Fruit fly (Drosophila melanogaster) whole organism, embryonic: Measurements from ENCODE around the gene CG33269.

ENCODE experiments used
- Abd-B ChIP-seq: fragments of 200-800 bp; sonication (Bioruptor generic); optimal IDR thresholded peaks from 2 replicates; lab custom pipeline; 2018; ENCODE audit warnings: missing biosample characterization, mild to moderate bottlenecking, missing genetic modification characterization, moderate library complexity
- BEAF-32 ChIP-seq: fragments of 200-800 bp; sonication (Bioruptor generic); optimal IDR thresholded peaks from 3 replicates; lab custom pipeline; 2017; ENCODE audit warnings: missing biosample characterization, missing genetic modification characterization, mild to moderate bottlenecking, moderate library complexity, missing genetic modification reagents
- CG13296 ChIP-seq: fragments of 200-800 bp; sonication (Bioruptor generic); optimal IDR thresholded peaks from 3 replicates; lab custom pipeline; 2018; ENCODE audit warnings: missing biosample characterization, mild to moderate bottlenecking, missing genetic modification characterization
- CG13775 ChIP-seq: fragments of 200-800 bp; sonication (Bioruptor generic); optimal IDR thresholded peaks from 3 replicates; lab custom pipeline; 2017; ENCODE audit warnings: missing biosample characterization, mild to moderate bottlenecking, missing genetic modification characterization
- CG15269 ChIP-seq: fragments of 200-800 bp; sonication (Bioruptor generic); optimal IDR thresholded peaks from 2 replicates; lab custom pipeline; 2018; ENCODE audit warnings: missing biosample characterization, mild to moderate bottlenecking, missing genetic modification characterization, moderate library complexity
- CG17361 ChIP-seq: fragments of 200-800 bp; sonication (Bioruptor generic); IDR thresholded peaks from 3 replicates; pipeline ENCODE4 v1.3.6; 2022; ENCODE audit warnings: missing biosample characterization, missing genetic modification characterization
- CG2120 ChIP-seq: fragments of 200-800 bp; sonication (Bioruptor generic); optimal IDR thresholded peaks from 3 replicates; lab custom pipeline; 2016; ENCODE audit warnings: missing biosample characterization, missing genetic modification characterization
- CG2712 ChIP-seq: fragments of 200-800 bp; optimal IDR thresholded peaks from 3 replicates; lab custom pipeline; 2019; ENCODE audit warnings: missing biosample characterization, mild to moderate bottlenecking, missing genetic modification characterization, moderate library complexity
- CG34376 ChIP-seq: fragments of 200-800 bp; sonication (Bioruptor generic); optimal IDR thresholded peaks from 2 replicates; lab custom pipeline; 2018; ENCODE audit warnings: missing biosample characterization, mild to moderate bottlenecking, missing genetic modification characterization
- CG3847 ChIP-seq: fragments of 200-800 bp; sonication (Bioruptor generic); IDR thresholded peaks from 2 replicates; pipeline ENCODE4 v1.3.6; 2022; ENCODE audit warnings: missing biosample characterization, missing genetic modification characterization
- CG4360 ChIP-seq: fragments of 200-800 bp; sonication (Bioruptor generic); IDR thresholded peaks from 2 replicates; pipeline ENCODE4 v1.3.6; 2022; ENCODE audit warnings: missing biosample characterization, missing genetic modification characterization
- CG4404 ChIP-seq: fragments of 200-800 bp; sonication (Bioruptor generic); IDR thresholded peaks from 2 replicates; pipeline ENCODE4 v1.3.6; 2022; ENCODE audit warnings: missing biosample characterization, missing genetic modification characterization
- CG6791 ChIP-seq: fragments of 200-800 bp; sonication (Bioruptor generic); IDR thresholded peaks from 3 replicates; pipeline ENCODE4 v1.3.6; 2022; ENCODE audit warnings: missing biosample characterization, missing genetic modification characterization; ENCODE audit not compliant: partially characterized antibody
- CG7357 ChIP-seq: fragments of 200-800 bp; sonication (Bioruptor generic); IDR thresholded peaks from 3 replicates; pipeline ENCODE4 v1.3.6; 2022; ENCODE audit warnings: missing biosample characterization, missing genetic modification characterization
- CG7987 ChIP-seq: fragments of 200-800 bp; sonication (Bioruptor generic); optimal IDR thresholded peaks from 2 replicates; lab custom pipeline; 2018; ENCODE audit warnings: missing biosample characterization, mild to moderate bottlenecking, missing genetic modification characterization, moderate library complexity
- CG8089 ChIP-seq: fragments of 200-800 bp; sonication (Bioruptor generic); optimal IDR thresholded peaks from 3 replicates; lab custom pipeline; 2016; ENCODE audit warnings: missing biosample characterization, missing genetic modification characterization
- CG9437 ChIP-seq: fragments of 200-800 bp; sonication (Bioruptor generic); optimal IDR thresholded peaks from 2 replicates; lab custom pipeline; 2018; ENCODE audit warnings: missing biosample characterization, mild to moderate bottlenecking, missing genetic modification characterization
- Fer1 ChIP-seq: fragments of 200-800 bp; sonication (Bioruptor generic); optimal IDR thresholded peaks from 2 replicates; lab custom pipeline; 2017; ENCODE audit warnings: missing biosample characterization, mild to moderate bottlenecking, missing genetic modification characterization
- H15 ChIP-seq: fragments of 200-800 bp; sonication (Bioruptor generic); IDR thresholded peaks from 3 replicates; pipeline ENCODE4 v1.3.6; 2022; ENCODE audit warnings: missing biosample characterization, missing genetic modification characterization
- Hand ChIP-seq: fragments of 200-800 bp; sonication (Bioruptor generic); optimal IDR thresholded peaks from 2 replicates; lab custom pipeline; 2017; ENCODE audit warnings: mild to moderate bottlenecking, missing biosample characterization, missing genetic modification reagents, missing genetic modification characterization
- Hmr ChIP-seq: fragments of 200-800 bp; sonication (Bioruptor generic); optimal IDR thresholded peaks from 3 replicates; lab custom pipeline; 2017; ENCODE audit warnings: mild to moderate bottlenecking, missing biosample characterization, missing genetic modification reagents, missing genetic modification characterization
- Meics ChIP-seq: fragments of 200-800 bp; sonication (Bioruptor generic); optimal IDR thresholded peaks from 2 replicates; lab custom pipeline; 2017; ENCODE audit warnings: missing biosample characterization, mild to moderate bottlenecking, missing genetic modification characterization
- Mrtf ChIP-seq: fragments of 200-800 bp; sonication (Bioruptor generic); IDR thresholded peaks from 3 replicates; pipeline ENCODE4 v1.3.6; 2022; ENCODE audit warnings: missing biosample characterization, missing genetic modification characterization
- Nf-YC ChIP-seq: fragments of 200-800 bp; optimal IDR thresholded peaks from 3 replicates; lab custom pipeline; 2019; ENCODE audit warnings: missing biosample characterization, mild to moderate bottlenecking, missing genetic modification characterization, moderate library complexity
- Oli ChIP-seq: fragments of 200-800 bp; sonication (Bioruptor generic); optimal IDR thresholded peaks from 2 replicates; lab custom pipeline; 2018; ENCODE audit warnings: missing biosample characterization, mild to moderate bottlenecking, missing genetic modification characterization, moderate library complexity
- Side ChIP-seq: fragments of 200-800 bp; sonication (Bioruptor generic); optimal IDR thresholded peaks from 2 replicates; lab custom pipeline; 2016; ENCODE audit warnings: missing biosample characterization, missing genetic modification characterization
- YL-1 ChIP-seq: fragments of 200-800 bp; sonication (Bioruptor generic); optimal IDR thresholded peaks from 3 replicates; lab custom pipeline; 2017; ENCODE audit warnings: missing biosample characterization, mild to moderate bottlenecking, missing genetic modification characterization
- ac ChIP-seq: fragments of 200-800 bp; sonication (Bioruptor generic); optimal IDR thresholded peaks from 3 replicates; lab custom pipeline; 2017; ENCODE audit warnings: missing biosample characterization, mild to moderate bottlenecking, missing genetic modification characterization
- amos ChIP-seq: fragments of 200-800 bp; sonication (Bioruptor generic); IDR thresholded peaks from 2 replicates; pipeline ENCODE4 v1.3.6; 2022; ENCODE audit warnings: missing biosample characterization, missing genetic modification characterization; ENCODE audit not compliant: partially characterized antibody
- ato ChIP-seq: fragments of 200-800 bp; sonication (Bioruptor generic); IDR thresholded peaks from 2 replicates; pipeline ENCODE4 v1.3.6; 2022; ENCODE audit warnings: missing biosample characterization, missing genetic modification characterization; ENCODE audit not compliant: partially characterized antibody
- br ChIP-seq: fragments of >200 bp; optimal IDR thresholded peaks from 2 replicates; lab custom pipeline; 2017
- btn ChIP-seq: fragments of 200-800 bp; sonication (Bioruptor generic); optimal IDR thresholded peaks from 2 replicates; lab custom pipeline; 2016; ENCODE audit warnings: missing biosample characterization, missing genetic modification characterization
- chif ChIP-seq, 2 experiments: fragments of 200-800 bp; sonication (Bioruptor generic); optimal IDR thresholded peaks; 3 replicates each; lab custom pipeline; 2016; ENCODE audit warnings: missing biosample characterization in 2 of 2, missing genetic modification characterization in 2 of 2
- chm ChIP-seq: fragments of 200-800 bp; sonication (Bioruptor generic); IDR thresholded peaks from 2 replicates; pipeline ENCODE4 v1.3.6; 2022; ENCODE audit warnings: missing biosample characterization, missing genetic modification characterization
- croc ChIP-seq: fragments of 200-800 bp; sonication (Bioruptor generic); conservative IDR thresholded peaks from 3 replicates; pipeline ENCODE4 v1.3.6; 2022; ENCODE audit warnings: missing biosample characterization, missing genetic modification characterization
- fd3F ChIP-seq: fragments of 200-800 bp; sonication (Bioruptor generic); optimal IDR thresholded peaks from 2 replicates; lab custom pipeline; 2018; ENCODE audit warnings: missing biosample characterization, mild to moderate bottlenecking, missing genetic modification characterization, moderate library complexity
- ham ChIP-seq: fragments of 200-800 bp; sonication (Bioruptor generic); IDR thresholded peaks from 2 replicates; pipeline ENCODE4 v1.3.6; 2022; ENCODE audit warnings: missing biosample characterization, missing genetic modification characterization
- ind ChIP-seq: fragments of 200-800 bp; sonication (Bioruptor generic); optimal IDR thresholded peaks from 3 replicates; lab custom pipeline; 2016; ENCODE audit warnings: missing biosample characterization, missing genetic modification characterization
- insv ChIP-seq, 2 experiments: fragments of 200-800 bp; sonication (Bioruptor generic); optimal IDR thresholded peaks; 3 replicates each; lab custom pipeline; 2016 to 2018; ENCODE audit warnings: missing biosample characterization in 2 of 2, missing genetic modification characterization in 2 of 2
- lab ChIP-seq: fragments of 200-800 bp; sonication (Bioruptor generic); optimal IDR thresholded peaks from 3 replicates; lab custom pipeline; 2017; ENCODE audit warnings: missing biosample characterization, missing genetic modification characterization, mild to moderate bottlenecking, moderate library complexity, missing genetic modification reagents
- nerfin-1 ChIP-seq: fragments of 200-800 bp; sonication (Bioruptor generic); optimal IDR thresholded peaks from 3 replicates; lab custom pipeline; 2019; ENCODE audit warnings: missing biosample characterization, mild to moderate bottlenecking, missing genetic modification characterization, moderate library complexity
- pho ChIP-seq: fragments of 200-800 bp; sonication (Bioruptor generic); optimal IDR thresholded peaks from 2 replicates; lab custom pipeline; 2016; ENCODE audit warnings: missing biosample characterization, missing genetic modification characterization
- rib ChIP-seq: fragments of 200-800 bp; sonication (Bioruptor generic); IDR thresholded peaks from 2 replicates; pipeline ENCODE4 v1.3.6; 2022; ENCODE audit warnings: missing biosample characterization, missing genetic modification characterization
- ro ChIP-seq: fragments of 200-800 bp; sonication (Bioruptor generic); IDR thresholded peaks from 2 replicates; pipeline ENCODE4 v1.3.6; 2022; ENCODE audit warnings: missing biosample characterization, missing genetic modification characterization
- shn ChIP-seq: fragments of 200-800 bp; sonication (Bioruptor generic); optimal IDR thresholded peaks from 3 replicates; lab custom pipeline; 2016; ENCODE audit warnings: missing biosample characterization, missing genetic modification characterization
- so ChIP-seq: fragments of 200-800 bp; sonication (Bioruptor generic); IDR thresholded peaks from 3 replicates; pipeline ENCODE4 v1.3.6; 2022; ENCODE audit warnings: missing biosample characterization, missing genetic modification characterization
- stwl ChIP-seq: fragments of 200-800 bp; sonication (Bioruptor generic); optimal IDR thresholded peaks from 3 replicates; lab custom pipeline; 2018; ENCODE audit warnings: missing biosample characterization, mild to moderate bottlenecking, missing genetic modification characterization, moderate library complexity
- wek ChIP-seq: fragments of 200-800 bp; sonication (Bioruptor generic); optimal IDR thresholded peaks from 3 replicates; lab custom pipeline; 2018; ENCODE audit warnings: missing biosample characterization, mild to moderate bottlenecking, missing genetic modification characterization, moderate library complexity
- wor ChIP-seq: fragments of 200-800 bp; sonication (Bioruptor generic); IDR thresholded peaks from 2 replicates; pipeline ENCODE4 v1.3.6; 2022; ENCODE audit warnings: missing biosample characterization, missing genetic modification characterization
- zen ChIP-seq: fragments of 200-800 bp; sonication (Bioruptor generic); optimal IDR thresholded peaks from 3 replicates; lab custom pipeline; 2018; ENCODE audit warnings: missing biosample characterization, mild to moderate bottlenecking, missing genetic modification characterization, moderate library complexity

Gene CG33269

dm6 chr3L:11578211-11578673 lies 3.8 kb downstream of the CG33269 start, which contains the start of gene CG33270:
CG33270 (minus strand) TSS chr3L:11578623.
- TF ChIP-seq Mrtf (GFP tag; lab: Robert Waterston, UW), result peak; percentile 54; the same call in 1 of the 3 replicates
- no peak for TF ChIP-seq wek (GFP tag; lab: Kevin White, UChicago)
- peak; percentile 67 for TF ChIP-seq CG4360

dm6 chr3L:11577395-11577794 lies 4.6 kb downstream of the CG33269 start, which contains the start of gene CG33271:
CG33271 (minus strand) TSS chr3L:11577495.
- TF ChIP-seq so (no peak), Fer1 (GFP tag; lab: Kevin White, UChicago) (no peak), Abd-B (GFP tag; lab: Kevin White, UChicago) (no peak), CG9437 (GFP tag; lab: Kevin White, UChicago) (no peak), CG17361 (GFP tag; lab: Robert Waterston, UW) (no peak), CG7987 (no peak), ind (GFP tag; lab: Kevin White, UChicago) (no peak), Oli (tag; lab: Kevin White, UChicago) (no peak), Side (GFP tag; lab: Kevin White, UChicago) (no peak), CG2712 (tag; lab: Kevin White, UChicago) (no peak), insv (GFP tag; optimal IDR thresholded peaks at IDR 0.05; lab: Kevin White, UChicago) (no peak), CG4404 (GFP tag; lab: Robert Waterston, UW) (no peak), ham (GFP tag; lab: Robert Waterston, UW) (no peak), CG2120 (GFP tag; lab: Kevin White, UChicago) (peak; percentile 13), chif (GFP tag; optimal IDR thresholded peaks at IDR 0.05; lab: Kevin White, UChicago) (no peak), zen (no peak), YL-1 (GFP tag; lab: Kevin White, UChicago) (no peak), BEAF-32 (GFP tag; lab: Kevin White, UChicago) (no peak), lab (peak; percentile 50), Hand (GFP tag; lab: Kevin White, UChicago) (no peak), croc (GFP tag; lab: Robert Waterston, UW) (no peak), Nf-YC (tag; lab: Kevin White, UChicago) (no peak), CG3847 (GFP tag; lab: Robert Waterston, UW) (no peak), ac (no peak), CG15269 (tag; lab: Kevin White, UChicago) (peak; percentile 7), fd3F (GFP tag; lab: Kevin White, UChicago) (peak; percentile 24), Hmr (peak; percentile 41), CG8089 (GFP tag; lab: Kevin White, UChicago) (no peak), H15 (no peak), CG6791 (GFP tag; lab: Robert Waterston, UW) (no peak), CG34376 (no peak), wor (GFP tag; lab: Robert Waterston, UW) (no peak), shn (GFP tag; lab: Kevin White, UChicago) (no peak), btn (GFP tag; lab: Kevin White, UChicago) (no peak), br (lab: Kevin White, UChicago) (no peak), rib (GFP tag; lab: Robert Waterston, UW) (no peak), nerfin-1 (tag; lab: Kevin White, UChicago) (no peak), CG13296 (GFP tag; lab: Kevin White, UChicago) (peak; percentile 2), pho (GFP tag; lab: Kevin White, UChicago) (no peak), amos (no peak), CG13775 (GFP tag; lab: Kevin White, UChicago) (no peak), Meics (peak; percentile 31), ro (GFP tag; lab: Robert Waterston, UW) (no peak), stwl (tag; lab: Kevin White, UChicago) (no peak), ato (no peak), CG7357 (GFP tag; lab: Robert Waterston, UW) (no peak), chm (GFP tag; lab: Robert Waterston, UW) (no peak)
